Fruit fly (Drosophila melanogaster): Measurements from ENCODE around the gene CG33654.
A peak's percentile ranks its signal among the peaks of the same experiment; 100 is the strongest.

- TF ChIP-seq Ets98B (GFP tag; IDR thresholded peaks at IDR 0.05) (no peak), CG13204 (GFP tag; optimal IDR thresholded peaks at IDR 0.05) (no peak), EcR (GFP tag; optimal IDR thresholded peaks at IDR 0.05) (peak; percentile 30), CG4496 (GFP tag; IDR thresholded peaks at IDR 0.05) (no peak), CG34367 (tag; optimal IDR thresholded peaks at IDR 0.05) (no peak), CG15710 (tag; optimal IDR thresholded peaks at IDR 0.05) (no peak)
Observed at dm6 chr3R:9570657-9571056, 12.4 kb downstream of the CG33654 start.

All from whole organism, pupa.